Worm (Caenorhabditis elegans): ENCODE results near the gene Y54G2A.73.

The Y54G2A.73 gene

DNA sequence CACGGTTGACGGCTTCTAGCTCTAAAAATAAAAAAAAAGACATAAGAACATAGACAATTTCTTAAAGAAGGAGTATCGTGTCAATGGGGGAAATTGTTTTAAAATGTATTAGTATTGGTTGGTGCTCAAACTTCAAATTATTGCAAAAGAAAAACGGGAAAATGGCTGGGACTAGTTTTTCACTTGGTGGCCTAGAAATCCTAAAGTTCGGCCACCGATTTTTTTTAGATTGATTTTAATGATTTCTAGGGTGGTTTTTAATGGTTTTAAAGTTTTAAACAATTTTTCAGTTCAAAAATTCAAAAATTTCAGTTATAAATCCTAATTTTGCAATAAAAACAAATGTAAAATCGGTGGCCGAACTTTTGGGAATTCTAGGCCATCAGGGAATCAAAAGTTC lies 22.0 kb downstream of the Y54G2A.73 start:
- TF ChIP-seq snpc-4 (tag; optimal IDR thresholded peaks at IDR 0.05) (no peak), eor-1 (tag; optimal IDR thresholded peaks at IDR 0.05) (no peak), ceh-82 (tag; optimal IDR thresholded peaks at IDR 0.05) (no peak), nhr-76 (tag; optimal IDR thresholded peaks at IDR 0.05) (no peak), nhr-237 (tag; optimal IDR thresholded peaks at IDR 0.05) (no peak), pha-4 (tag; optimal IDR thresholded peaks at IDR 0.05) (no peak), hmg-11 (tag; optimal IDR thresholded peaks at IDR 0.05) (no peak), fkh-10 (GFP tag; optimal IDR thresholded peaks at IDR 0.05) (no peak), mml-1 (tag; optimal IDR thresholded peaks at IDR 0.05) (no peak), ztf-4 (tag; optimal IDR thresholded peaks at IDR 0.05) (no peak), daf-12 (tag; optimal IDR thresholded peaks at IDR 0.05) (no peak)

DNA sequence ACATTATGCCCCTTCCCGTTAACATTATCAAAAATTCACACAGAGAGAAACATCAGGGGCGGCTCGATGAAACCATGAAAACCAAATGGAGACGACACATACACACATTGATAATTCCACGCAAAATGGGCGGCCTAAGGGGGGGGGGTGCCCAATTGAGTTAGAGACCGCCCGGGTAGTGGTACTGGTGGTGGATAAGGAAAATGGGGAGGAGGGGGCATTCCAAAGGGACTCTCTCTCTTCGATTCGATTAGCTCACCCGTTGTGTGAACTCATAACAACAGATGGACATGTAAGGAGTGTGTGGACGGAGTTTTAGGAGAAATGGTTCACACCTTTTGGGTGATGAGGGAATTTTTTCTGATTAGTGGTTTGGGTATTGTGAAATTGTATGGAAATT lies 26.2 kb downstream of the Y54G2A.73 start:
- TF ChIP-seq elt-1 (tag; optimal IDR thresholded peaks at IDR 0.05) (no peak), lin-39 (tag; optimal IDR thresholded peaks at IDR 0.05) (no peak), nhr-25 (tag; optimal IDR thresholded peaks at IDR 0.05) (no peak), fos-1 (tag; optimal IDR thresholded peaks at IDR 0.05) (no peak), ZK546.5 (tag; optimal IDR thresholded peaks at IDR 0.05) (no peak), nfya-1 (tag; optimal IDR thresholded peaks at IDR 0.05; ENCODE audit: insufficient read depth) (no peak), nhr-28 (tag; optimal IDR thresholded peaks at IDR 0.05) (no peak), nhr-76 (tag; optimal IDR thresholded peaks at IDR 0.05) (no peak)

DNA sequence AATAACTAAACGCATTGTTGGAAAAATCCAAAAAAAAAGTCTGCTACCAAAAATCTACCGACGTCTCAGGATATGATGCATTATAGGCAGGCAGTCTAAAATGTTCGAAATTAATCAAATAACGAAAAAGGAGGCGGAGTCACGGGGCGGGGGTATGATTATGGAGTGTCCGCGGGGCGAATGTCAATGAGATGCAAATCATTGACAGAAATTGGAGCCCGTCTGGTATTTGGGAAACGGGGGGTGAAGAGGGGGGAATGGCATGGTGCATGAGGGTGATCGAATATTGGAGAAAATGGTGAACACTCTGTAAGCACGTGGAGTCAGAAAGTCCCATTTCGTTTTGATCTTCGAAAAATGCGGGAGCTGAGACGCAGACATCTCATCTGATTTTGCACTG lies 30.3 kb downstream of the Y54G2A.73 start, which contains the start of gene lad-2:
Gene lad-2 (minus strand): TSS at position 101 of the 400 bp plus-strand sequence.
- no peak for TF ChIP-seq nhr-67 (tag; optimal IDR thresholded peaks at IDR 0.05)
- no peak for TF ChIP-seq mml-1 (tag; optimal IDR thresholded peaks at IDR 0.05)
- TF ChIP-seq egl-5 (tag; optimal IDR thresholded peaks at IDR 0.05): no peak
- no peak for TF ChIP-seq ceh-16 (tag; optimal IDR thresholded peaks at IDR 0.05)
- TF ChIP-seq lin-39 (tag; optimal IDR thresholded peaks at IDR 0.05): no peak
- TF ChIP-seq nfya-1 (tag; optimal IDR thresholded peaks at IDR 0.05; ENCODE audit: insufficient read depth): no peak
- no peak for TF ChIP-seq elt-1 (tag; optimal IDR thresholded peaks at IDR 0.05)
- no peak for TF ChIP-seq snpc-4 (tag; optimal IDR thresholded peaks at IDR 0.05)
- no peak for TF ChIP-seq ama-1 (optimal IDR thresholded peaks at IDR 0.05)
- no peak for TF ChIP-seq pha-4 (tag; optimal IDR thresholded peaks at IDR 0.05)
- no peak for TF ChIP-seq fkh-10 (GFP tag; optimal IDR thresholded peaks at IDR 0.05)
- TF ChIP-seq unc-39 (tag; optimal IDR thresholded peaks at IDR 0.05): no peak
- no peak for TF ChIP-seq nhr-28 (tag; optimal IDR thresholded peaks at IDR 0.05)
- no peak for TF ChIP-seq ztf-11 (tag; optimal IDR thresholded peaks at IDR 0.05)
- no peak for TF ChIP-seq ceh-9 (tag; optimal IDR thresholded peaks at IDR 0.05)

DNA sequence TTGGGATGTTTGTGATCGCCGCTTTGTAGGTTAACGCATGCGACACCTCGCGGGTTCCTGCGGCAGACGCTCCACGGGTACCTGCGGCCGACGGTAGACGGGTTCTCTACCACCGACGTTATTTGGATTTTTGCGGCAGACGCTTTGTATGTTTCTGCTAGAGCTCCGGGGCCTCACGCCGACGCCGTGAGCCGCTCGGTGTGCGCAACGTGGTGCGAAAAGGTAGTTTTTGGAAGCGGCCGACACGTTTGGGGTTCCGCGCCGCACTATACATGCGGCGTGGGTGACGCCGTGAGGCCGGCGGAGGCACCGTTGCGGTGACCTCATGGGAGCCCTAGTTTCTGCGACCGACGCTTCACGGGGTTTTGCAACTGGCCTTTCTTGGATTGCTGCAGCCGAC lies 37.6 kb downstream of the Y54G2A.73 start:
- TF ChIP-seq nhr-237 (tag; optimal IDR thresholded peaks at IDR 0.05) (no peak), elt-1 (tag; optimal IDR thresholded peaks at IDR 0.05) (no peak), nhr-12 (tag; optimal IDR thresholded peaks at IDR 0.05) (no peak), mml-1 (tag; optimal IDR thresholded peaks at IDR 0.05) (no peak), tbx-2 (tag; optimal IDR thresholded peaks at IDR 0.05) (no peak), pqm-1 (tag; optimal IDR thresholded peaks at IDR 0.05) (no peak), zag-1 (tag; optimal IDR thresholded peaks at IDR 0.05) (no peak), elt-2 (tag; optimal IDR thresholded peaks at IDR 0.05) (no peak), elt-3 (tag; optimal IDR thresholded peaks at IDR 0.05) (no peak), aly-2 (tag; optimal IDR thresholded peaks at IDR 0.05) (no peak), fkh-2 (tag; optimal IDR thresholded peaks at IDR 0.05) (no peak), fkh-10 (GFP tag; optimal IDR thresholded peaks at IDR 0.05) (no peak), skn-1 (tag; optimal IDR thresholded peaks at IDR 0.05) (no peak), nhr-67 (tag; optimal IDR thresholded peaks at IDR 0.05) (no peak), pha-4 (tag; optimal IDR thresholded peaks at IDR 0.05) (no peak), egl-27 (tag; optimal IDR thresholded peaks at IDR 0.05) (no peak), hmg-11 (tag; optimal IDR thresholded peaks at IDR 0.05) (no peak), unc-62 (GFP tag; optimal IDR thresholded peaks at IDR 0.05) (no peak), jun-1 (tag; optimal IDR thresholded peaks at IDR 0.05) (no peak), R02D3.7 (tag; optimal IDR thresholded peaks at IDR 0.05) (no peak)
